Worm (Caenorhabditis elegans) whole organism, early embryonic: Measurements from ENCODE around the gene try-12.

Experiments
- ama-1 ChIP-seq: fragments of 150-350 bp; optimal IDR thresholded peaks from 2 replicates; lab custom pipeline; 2014
- pes-1 ChIP-seq: fragments of 200-800 bp; sonication (Bioruptor generic); IDR thresholded peaks from 2 replicates; pipeline ENCODE4 v1.3.6; 2022; ENCODE audit warnings: missing genetic modification reagents, missing genetic modification characterization, missing compliant biosample characterization
- tra-4 ChIP-seq: sonication (generic microtip); optimal IDR thresholded peaks from 2 replicates; lab custom pipeline; 2017; ENCODE audit warnings: missing genetic modification characterization, missing compliant biosample characterization

ce11 chrV:7476766-7477165, 27.6 kb downstream of the try-12 start, which contains the start of gene srh-125:
- TF ChIP-seq pes-1 (GFP tag; lab: Robert Waterston, UW) (no peak), ama-1 (lab: Kevin White, UChicago) (no peak), tra-4 (tag; lab: Kevin White, UChicago) (no peak)
